Fruit fly (Drosophila melanogaster) whole organism, prepupa: Measurements from ENCODE around the gene CG7914.

Source experiments
- CG10669 ChIP-seq: fragments of 200-800 bp; sonication (Bioruptor generic); optimal IDR thresholded peaks from 3 replicates; lab custom pipeline; 2018; ENCODE audit warnings: missing biosample characterization, mild to moderate bottlenecking, missing genetic modification characterization, moderate library complexity
- CG11294 ChIP-seq: fragments of 200-800 bp; sonication (Bioruptor generic); IDR thresholded peaks from 2 replicates; pipeline ENCODE4 v1.3.6; 2022; ENCODE audit warnings: missing biosample characterization, missing genetic modification characterization
- CG11762 ChIP-seq: fragments of 200-800 bp; sonication (Bioruptor generic); optimal IDR thresholded peaks from 3 replicates; lab custom pipeline; 2016; ENCODE audit warnings: missing biosample characterization, missing genetic modification characterization; ENCODE audit not compliant: insufficient read depth
- CG11902 ChIP-seq: fragments of 200-800 bp; sonication (Bioruptor generic); optimal IDR thresholded peaks from 3 replicates; lab custom pipeline; 2016; ENCODE audit warnings: missing biosample characterization, missing genetic modification characterization
- CG15336 ChIP-seq: fragments of 200-800 bp; sonication (Bioruptor generic); IDR thresholded peaks from 2 replicates; pipeline ENCODE4 v1.3.6; 2022; ENCODE audit warnings: missing biosample characterization, missing genetic modification characterization
- CG1621 ChIP-seq: fragments of 200-800 bp; sonication (Bioruptor generic); optimal IDR thresholded peaks from 3 replicates; lab custom pipeline; 2018; ENCODE audit warnings: missing biosample characterization, mild to moderate bottlenecking, missing genetic modification characterization
- CG16779 ChIP-seq: fragments of 200-800 bp; sonication (Bioruptor generic); optimal IDR thresholded peaks from 3 replicates; lab custom pipeline; 2017; ENCODE audit warnings: missing biosample characterization, mild to moderate bottlenecking, missing genetic modification characterization
- CG3032 ChIP-seq: fragments of 200-800 bp; optimal IDR thresholded peaks from 2 replicates; lab custom pipeline; 2019; ENCODE audit warnings: missing biosample characterization, mild to moderate bottlenecking, missing genetic modification characterization, moderate library complexity
- CG31627 ChIP-seq: fragments of 200-800 bp; sonication (Bioruptor generic); optimal IDR thresholded peaks from 3 replicates; lab custom pipeline; 2016; ENCODE audit warnings: missing biosample characterization, missing genetic modification characterization
- CG34406 ChIP-seq: fragments of 200-800 bp; sonication (Bioruptor generic); optimal IDR thresholded peaks from 3 replicates; lab custom pipeline; 2016; ENCODE audit warnings: missing biosample characterization, missing genetic modification characterization
- CG3919 ChIP-seq: fragments of 200-800 bp; sonication (Bioruptor generic); optimal IDR thresholded peaks from 3 replicates; lab custom pipeline; 2016; ENCODE audit warnings: missing biosample characterization, missing genetic modification characterization
- CG4318 ChIP-seq: fragments of 200-800 bp; sonication (Bioruptor generic); optimal IDR thresholded peaks from 3 replicates; lab custom pipeline; 2017; ENCODE audit warnings: missing biosample characterization, mild to moderate bottlenecking, missing genetic modification characterization
- CG6276 ChIP-seq: fragments of 200-800 bp; sonication (Bioruptor generic); optimal IDR thresholded peaks from 2 replicates; lab custom pipeline; 2017; ENCODE audit warnings: missing biosample characterization, mild to moderate bottlenecking, missing genetic modification characterization
- CG7368 ChIP-seq: fragments of 200-800 bp; sonication (Bioruptor generic); optimal IDR thresholded peaks from 3 replicates; lab custom pipeline; 2016; ENCODE audit warnings: missing biosample characterization, missing genetic modification characterization
- CG8119 ChIP-seq: fragments of 200-800 bp; sonication (Bioruptor generic); IDR thresholded peaks from 3 replicates; pipeline ENCODE4 v1.3.6; 2022; ENCODE audit warnings: missing biosample characterization, missing genetic modification characterization
- CG8319 ChIP-seq: fragments of 200-800 bp; sonication (Bioruptor generic); optimal IDR thresholded peaks from 3 replicates; lab custom pipeline; 2016; ENCODE audit warnings: missing biosample characterization, missing genetic modification characterization
- CG9139 ChIP-seq: fragments of 200-800 bp; sonication (Bioruptor generic); optimal IDR thresholded peaks from 3 replicates; lab custom pipeline; 2017; ENCODE audit warnings: missing biosample characterization, mild to moderate bottlenecking, missing genetic modification characterization
- Eip78C ChIP-seq: fragments of 200-800 bp; sonication (Bioruptor generic); peaks from one replicate; lab custom pipeline; 2016; ENCODE audit warnings: missing biosample characterization, missing genetic modification characterization
- Eip93F ChIP-seq: fragments of 200-800 bp; sonication (Bioruptor generic); optimal IDR thresholded peaks from 2 replicates; lab custom pipeline; 2016; ENCODE audit warnings: missing biosample characterization, mild to moderate bottlenecking, missing genetic modification characterization
- Ets21C ChIP-seq: fragments of 200-800 bp; sonication (Bioruptor generic); optimal IDR thresholded peaks from 3 replicates; lab custom pipeline; 2016; ENCODE audit warnings: missing biosample characterization, missing genetic modification characterization
- Ets96B ChIP-seq: fragments of 200-800 bp; optimal IDR thresholded peaks from 2 replicates; lab custom pipeline; 2019; ENCODE audit warnings: missing biosample characterization, mild to moderate bottlenecking, missing genetic modification characterization, moderate library complexity
- Hr38 ChIP-seq: sonication (Bioruptor generic); optimal IDR thresholded peaks from 2 replicates; lab custom pipeline; 2016; ENCODE audit warnings: missing biosample characterization, missing genetic modification characterization
- Hr39 ChIP-seq: fragments of 200-800 bp; sonication (Bioruptor generic); optimal IDR thresholded peaks from 2 replicates; lab custom pipeline; 2016; ENCODE audit warnings: missing biosample characterization, missing genetic modification characterization
- Lpt ChIP-seq: fragments of 200-800 bp; sonication (Bioruptor generic); optimal IDR thresholded peaks from 3 replicates; lab custom pipeline; 2016; ENCODE audit warnings: missing biosample characterization, missing genetic modification characterization
- OdsH ChIP-seq: fragments of 200-800 bp; sonication (Bioruptor generic); optimal IDR thresholded peaks from 3 replicates; lab custom pipeline; 2016; ENCODE audit warnings: missing biosample characterization, missing genetic modification characterization
- Smox ChIP-seq: fragments of 200-800 bp; sonication (Bioruptor generic); optimal IDR thresholded peaks from 3 replicates; lab custom pipeline; 2016; ENCODE audit warnings: missing biosample characterization, missing genetic modification characterization
- Sox102F ChIP-seq: fragments of 200-800 bp; sonication (Bioruptor generic); optimal IDR thresholded peaks from 2 replicates; lab custom pipeline; 2016; ENCODE audit warnings: missing biosample characterization, mild to moderate bottlenecking, missing genetic modification characterization
- Sox14 ChIP-seq: fragments of 200-800 bp; sonication (Bioruptor generic); optimal IDR thresholded peaks from 3 replicates; lab custom pipeline; 2016; ENCODE audit warnings: missing biosample characterization, missing genetic modification characterization
- achi ChIP-seq: fragments of 200-800 bp; sonication (Bioruptor generic); optimal IDR thresholded peaks from 3 replicates; lab custom pipeline; 2016; ENCODE audit warnings: missing biosample characterization, missing genetic modification characterization
- acj6 ChIP-seq: fragments of 200-800 bp; sonication (Bioruptor generic); optimal IDR thresholded peaks from 3 replicates; lab custom pipeline; 2016; ENCODE audit warnings: missing biosample characterization, missing genetic modification characterization
- cyc ChIP-seq: fragments of 200-800 bp; sonication (Bioruptor generic); optimal IDR thresholded peaks from 3 replicates; lab custom pipeline; 2016; ENCODE audit warnings: missing biosample characterization, missing genetic modification characterization
- dac ChIP-seq: fragments of 200-800 bp; sonication (Bioruptor generic); optimal IDR thresholded peaks from 2 replicates; lab custom pipeline; 2017; ENCODE audit warnings: missing biosample characterization, mild to moderate bottlenecking, missing genetic modification characterization
- dsx ChIP-seq: fragments of 200-800 bp; optimal IDR thresholded peaks from 3 replicates; lab custom pipeline; 2019; ENCODE audit warnings: missing biosample characterization, mild to moderate bottlenecking, missing genetic modification characterization, moderate library complexity; ENCODE audit not compliant: poor library complexity, severe bottlenecking
- eg ChIP-seq: fragments of 200-800 bp; sonication (Bioruptor generic); IDR thresholded peaks from 3 replicates; pipeline ENCODE4 v1.3.6; 2022; ENCODE audit warnings: missing biosample characterization, missing genetic modification characterization
- esn ChIP-seq: fragments of 200-800 bp; sonication (Bioruptor generic); optimal IDR thresholded peaks from 2 replicates; lab custom pipeline; 2016; ENCODE audit warnings: missing biosample characterization, mild to moderate bottlenecking, missing genetic modification characterization, moderate library complexity
- fd85E ChIP-seq: fragments of 200-800 bp; sonication (Bioruptor generic); optimal IDR thresholded peaks from 3 replicates; lab custom pipeline; 2016; ENCODE audit warnings: missing biosample characterization, missing genetic modification characterization
- lz ChIP-seq: fragments of 200-800 bp; sonication (Bioruptor generic); optimal IDR thresholded peaks from 3 replicates; lab custom pipeline; 2016; ENCODE audit warnings: missing biosample characterization, missing genetic modification characterization
- net ChIP-seq: fragments of 200-800 bp; sonication (Bioruptor generic); optimal IDR thresholded peaks from 3 replicates; lab custom pipeline; 2016; ENCODE audit warnings: missing biosample characterization, missing genetic modification characterization
- salr ChIP-seq, 2 experiments: fragments of 200-800 bp; sonication (Bioruptor generic); optimal IDR thresholded peaks; 3 replicates each; lab custom pipeline; 2016 to 2018; ENCODE audit warnings: missing biosample characterization in 2 of 2, missing genetic modification characterization in 2 of 2, mild to moderate bottlenecking in 1 of 2
- spab ChIP-seq: fragments of 200-800 bp; sonication (Bioruptor generic); optimal IDR thresholded peaks from 2 replicates; lab custom pipeline; 2017; ENCODE audit warnings: missing biosample characterization, mild to moderate bottlenecking, missing genetic modification characterization, missing genetic modification reagents
- svp ChIP-seq: fragments of 200-800 bp; sonication (Bioruptor generic); peaks from one replicate; lab custom pipeline; 2016; ENCODE audit warnings: missing biosample characterization, missing genetic modification characterization
- vri ChIP-seq: fragments of 200-800 bp; sonication (Bioruptor generic); optimal IDR thresholded peaks from 3 replicates; lab custom pipeline; 2016; ENCODE audit warnings: missing biosample characterization, mild to moderate bottlenecking, missing genetic modification characterization

Gene CG7914

DNA sequence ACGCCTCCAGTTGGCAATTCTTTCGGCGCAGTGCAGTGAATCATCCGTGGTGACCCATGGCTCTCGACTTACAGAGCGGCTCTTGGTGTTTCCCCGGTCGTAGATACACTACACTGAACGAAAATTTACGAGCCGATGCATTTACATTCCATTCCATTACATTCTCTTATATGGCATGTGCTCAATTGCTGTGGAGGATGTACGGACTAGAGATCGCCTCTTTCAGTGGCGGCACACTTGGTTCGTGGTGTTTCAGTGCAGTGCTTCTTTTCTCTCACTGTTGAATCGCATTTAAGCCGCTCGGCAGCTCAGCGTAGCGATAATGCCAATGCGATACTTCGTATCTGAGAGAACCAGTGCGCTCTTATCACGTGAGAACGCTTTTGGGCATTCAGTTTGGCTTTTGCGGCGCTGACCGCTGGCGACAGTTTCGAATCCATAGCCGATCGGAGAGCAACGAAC lies 5.6 kb downstream of the CG7914 start, which contains the start of gene Mec2 (continued):
- TF ChIP-seq CG8319 = peak; percentile 53
- 0 out of 2 replicates have a peak, but pooled peaks have one; percentile 26 for TF ChIP-seq CG11294 (GFP tag; lab: Robert Waterston, UW)
- peak; percentile 36 to 67 for TF ChIP-seq salr (GFP tag; optimal IDR thresholded peaks at IDR 0.05; lab: Kevin White, UChicago)
- peak; percentile 74 for TF ChIP-seq eg (GFP tag; lab: Robert Waterston, UW)
- TF ChIP-seq CG9139 = peak; percentile 15
- peak; percentile 66 for TF ChIP-seq CG3919 (GFP tag; lab: Kevin White, UChicago)
- peak; percentile 58 for TF ChIP-seq CG7368 (GFP tag; lab: Kevin White, UChicago)
- TF ChIP-seq Sox14 = peak; percentile 87
- TF ChIP-seq Lpt (GFP tag; lab: Kevin White, UChicago) = peak; percentile 57
- peak; percentile 86 for TF ChIP-seq esn (GFP tag; lab: Kevin White, UChicago)
- no peak for TF ChIP-seq Hr38 (GFP tag; lab: Kevin White, UChicago)
- peak; percentile 37 for TF ChIP-seq CG11902 (GFP tag; lab: Kevin White, UChicago)
- TF ChIP-seq spab = peak; percentile 59
- TF ChIP-seq CG31627 (GFP tag; lab: Kevin White, UChicago) = peak; percentile 88
- TF ChIP-seq Ets96B (tag; lab: Kevin White, UChicago) = peak; percentile 62
- peak; percentile 73 for TF ChIP-seq CG34406 (GFP tag; lab: Kevin White, UChicago)
- peak; percentile 67 for TF ChIP-seq CG10669
- peak; percentile 60 for TF ChIP-seq vri (GFP tag; lab: Kevin White, UChicago)
- TF ChIP-seq CG8119 (GFP tag; lab: Robert Waterston, UW) = peak; percentile 55; the same call in 1 of the 3 replicates
- no peak for TF ChIP-seq CG6276 (GFP tag; lab: Kevin White, UChicago)
- TF ChIP-seq dsx (GFP tag; lab: Kevin White, UChicago) = peak; percentile 68
- TF ChIP-seq dac = peak; percentile 10
- TF ChIP-seq lz (GFP tag; lab: Kevin White, UChicago) = peak; percentile 82
- TF ChIP-seq CG4318 (GFP tag; lab: Kevin White, UChicago) = peak; percentile 23
- TF ChIP-seq Eip93F (GFP tag; lab: Kevin White, UChicago) = peak; percentile 68
- TF ChIP-seq OdsH (GFP tag; lab: Kevin White, UChicago) = peak; percentile 83
- TF ChIP-seq, all 60 proteins: peak for 55

dm6 chrX:19183121-19183520 lies 10.1 kb downstream of the CG7914 start, which contains the start of gene CG33253:
Gene CG33253 (plus strand): TSS chrX:19183421.
- TF ChIP-seq Ets21C (GFP tag; lab: Kevin White, UChicago) (no peak), CG1621 (tag; lab: Kevin White, UChicago) (no peak), CG6276 (GFP tag; lab: Kevin White, UChicago) (no peak), Hr38 (GFP tag; lab: Kevin White, UChicago) (no peak), Sox14 (no peak), fd85E (GFP tag; lab: Kevin White, UChicago) (no peak), salr (GFP tag; optimal IDR thresholded peaks at IDR 0.05; lab: Kevin White, UChicago) (no peak), Ets96B (tag; lab: Kevin White, UChicago) (no peak), CG9139 (no peak), cyc (no peak), Hr39 (GFP tag; lab: Kevin White, UChicago) (no peak), OdsH (GFP tag; lab: Kevin White, UChicago) (no peak), Eip78C (GFP tag; lab: Kevin White, UChicago) (no peak), Eip93F (GFP tag; lab: Kevin White, UChicago) (no peak), net (GFP tag; lab: Kevin White, UChicago) (no peak)
- TF ChIP-seq, all 60 proteins: peak for 0

DNA sequence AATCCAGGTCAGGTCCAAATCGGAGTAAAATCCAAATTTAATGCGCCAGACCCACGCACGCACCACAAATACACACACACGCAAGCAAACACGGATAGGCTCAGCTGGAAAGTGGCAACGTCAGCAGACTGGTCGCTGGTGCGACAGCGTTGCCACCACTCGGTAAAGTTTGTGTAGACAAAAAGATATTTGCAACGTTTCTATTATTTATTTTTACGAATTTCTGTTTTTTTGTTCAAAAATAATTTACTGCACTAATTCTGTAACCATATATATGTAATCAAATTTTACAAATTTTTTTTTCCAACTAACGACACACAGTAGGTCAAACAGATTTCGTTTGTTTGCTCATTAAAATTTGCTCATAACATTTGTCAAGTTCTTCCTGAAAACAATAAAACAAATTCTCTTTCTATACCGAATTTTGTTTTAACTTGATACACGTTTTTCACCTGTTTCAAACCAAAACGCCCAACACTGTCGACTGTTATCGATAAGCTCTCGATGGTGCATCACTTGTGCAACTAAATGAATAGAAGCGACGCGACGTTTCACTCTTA lies 13.5 kb downstream of the CG7914 start, which contains the start of the genes CG7556 and CG7453:
Gene CG7556, minus strand, starts transcription at position 135 of the 560 bp plus-strand sequence.
Gene CG7453, plus strand, starts transcription at position 478 of the 560 bp plus-strand sequence.
- TF ChIP-seq CG3032 (tag; lab: Kevin White, UChicago) (peak; percentile 66), CG16779 (tag; lab: Kevin White, UChicago) (no peak), Lpt (GFP tag; lab: Kevin White, UChicago) (peak; percentile 56), CG11762 (GFP tag; lab: Kevin White, UChicago) (peak; percentile 40), dsx (GFP tag; lab: Kevin White, UChicago) (peak; percentile 45), svp (GFP tag; lab: Kevin White, UChicago) (peak; percentile 78), fd85E (GFP tag; lab: Kevin White, UChicago) (no peak), CG7368 (GFP tag; lab: Kevin White, UChicago) (peak; percentile 53), lz (GFP tag; lab: Kevin White, UChicago) (peak; percentile 85), Sox102F (peak; percentile 61), CG9139 (no peak), CG1621 (tag; lab: Kevin White, UChicago) (peak; percentile 24), acj6 (peak; percentile 80), Smox (GFP tag; lab: Kevin White, UChicago) (peak; percentile 81), Eip78C (GFP tag; lab: Kevin White, UChicago) (peak; percentile 83), achi (GFP tag; lab: Kevin White, UChicago) (peak; percentile 79), Sox14 (peak; percentile 80), CG15336 (peak; percentile 47; the same call in 1 of the 2 replicates), OdsH (GFP tag; lab: Kevin White, UChicago) (peak; percentile 78), cyc (peak; percentile 76), esn (GFP tag; lab: Kevin White, UChicago) (peak; percentile 84), Eip93F (GFP tag; lab: Kevin White, UChicago) (peak; percentile 40), CG8119 (GFP tag; lab: Robert Waterston, UW) (peak; percentile 53; the same call in 2 of the 3 replicates), salr (GFP tag; optimal IDR thresholded peaks at IDR 0.05; lab: Kevin White, UChicago) (peak; percentile 56 to 73), Ets21C (GFP tag; lab: Kevin White, UChicago) (peak; percentile 76), dac (peak; percentile 63), Hr39 (GFP tag; lab: Kevin White, UChicago) (peak; percentile 85)
